Fruit fly (Drosophila melanogaster) whole organism, embryonic: ENCODE results near the gene Dcps.

Experiments
- BtbVII ChIP-seq: fragments of 200-800 bp; sonication (Bioruptor generic); optimal IDR thresholded peaks from 3 replicates; lab custom pipeline; 2017; ENCODE audit warnings: missing biosample characterization, mild to moderate bottlenecking, missing genetic modification characterization
- CG12155 ChIP-seq: fragments of 200-800 bp; sonication (Bioruptor generic); optimal IDR thresholded peaks from 3 replicates; lab custom pipeline; 2016; ENCODE audit warnings: missing biosample characterization, missing genetic modification characterization
- CG14667 ChIP-seq: fragments of 200-800 bp; sonication (Bioruptor generic); IDR thresholded peaks from 2 replicates; pipeline ENCODE4 v1.3.6; 2022; ENCODE audit warnings: missing biosample characterization, missing genetic modification characterization
- CG15479 ChIP-seq: fragments of 200-800 bp; sonication (Bioruptor generic); optimal IDR thresholded peaks from 3 replicates; lab custom pipeline; 2019; ENCODE audit warnings: missing biosample characterization, mild to moderate bottlenecking, missing genetic modification characterization, moderate library complexity
- CG16813 ChIP-seq: fragments of 200-800 bp; sonication (Bioruptor generic); IDR thresholded peaks from 3 replicates; pipeline ENCODE4 v1.3.6; 2022; ENCODE audit warnings: missing biosample characterization, missing genetic modification characterization; ENCODE audit not compliant: partially characterized antibody
- CG2129 ChIP-seq: fragments of 200-800 bp; sonication (Bioruptor generic); IDR thresholded peaks from 2 replicates; pipeline ENCODE4 v1.3.6; 2022; ENCODE audit warnings: missing biosample characterization, missing genetic modification characterization; ENCODE audit not compliant: partially characterized antibody
- CG30020 ChIP-seq: fragments of 200-800 bp; optimal IDR thresholded peaks from 2 replicates; lab custom pipeline; 2019; ENCODE audit warnings: missing biosample characterization, mild to moderate bottlenecking, missing genetic modification characterization, moderate library complexity
- CG31224 ChIP-seq: fragments of 200-800 bp; sonication (Bioruptor generic); IDR thresholded peaks from 2 replicates; pipeline ENCODE4 v1.3.6; 2022; ENCODE audit warnings: missing biosample characterization, missing genetic modification characterization
- CG34376 ChIP-seq: fragments of 200-800 bp; sonication (Bioruptor generic); optimal IDR thresholded peaks from 2 replicates; lab custom pipeline; 2018; ENCODE audit warnings: missing biosample characterization, mild to moderate bottlenecking, missing genetic modification characterization
- CG43689 ChIP-seq: fragments of 200-800 bp; sonication (Bioruptor generic); IDR thresholded peaks from 2 replicates; pipeline ENCODE4 v1.3.6; 2022; ENCODE audit warnings: missing biosample characterization, missing genetic modification characterization
- CG4424 ChIP-seq: fragments of 200-800 bp; sonication (Bioruptor generic); optimal IDR thresholded peaks from 3 replicates; lab custom pipeline; 2016; ENCODE audit warnings: missing biosample characterization, missing genetic modification characterization
- CG5180 ChIP-seq: fragments of 200-800 bp; sonication (Bioruptor generic); optimal IDR thresholded peaks from 3 replicates; lab custom pipeline; 2017; ENCODE audit warnings: missing biosample characterization, missing genetic modification characterization, mild to moderate bottlenecking, moderate library complexity, missing genetic modification reagents
- CG5245 ChIP-seq: fragments of 200-800 bp; sonication (Bioruptor generic); optimal IDR thresholded peaks from 3 replicates; lab custom pipeline; 2016; ENCODE audit warnings: missing biosample characterization, missing genetic modification characterization
- CG6683 ChIP-seq: fragments of 200-800 bp; sonication (Bioruptor generic); optimal IDR thresholded peaks from 2 replicates; lab custom pipeline; 2017; ENCODE audit warnings: missing biosample characterization, mild to moderate bottlenecking, missing genetic modification characterization, missing genetic modification reagents
- CG6854 ChIP-seq: fragments of 200-800 bp; sonication (Bioruptor generic); optimal IDR thresholded peaks from 3 replicates; lab custom pipeline; 2017; ENCODE audit warnings: missing biosample characterization, mild to moderate bottlenecking, missing genetic modification characterization
- CG8089 ChIP-seq: fragments of 200-800 bp; sonication (Bioruptor generic); optimal IDR thresholded peaks from 3 replicates; lab custom pipeline; 2016; ENCODE audit warnings: missing biosample characterization, missing genetic modification characterization
- CG9932 ChIP-seq: fragments of 200-800 bp; sonication (Bioruptor generic); IDR thresholded peaks from 2 replicates; pipeline ENCODE4 v1.3.6; 2022; ENCODE audit warnings: missing biosample characterization, missing genetic modification characterization
- CTCF ChIP-seq: fragments of 200-800 bp; sonication (Bioruptor generic); optimal IDR thresholded peaks from 2 replicates; lab custom pipeline; 2017; ENCODE audit warnings: missing biosample characterization, mild to moderate bottlenecking, missing genetic modification characterization, moderate library complexity
- CkIIα-i1 ChIP-seq: fragments of 200-800 bp; sonication (Bioruptor generic); IDR thresholded peaks from 2 replicates; pipeline ENCODE4 v1.3.6; 2022; ENCODE audit warnings: missing biosample characterization, missing genetic modification characterization
- Deaf1 ChIP-seq: fragments of 200-800 bp; optimal IDR thresholded peaks from 3 replicates; lab custom pipeline; 2019; ENCODE audit warnings: missing biosample characterization, mild to moderate bottlenecking, missing genetic modification characterization, moderate library complexity
- Fer2 ChIP-seq: fragments of 200-800 bp; sonication (Bioruptor generic); optimal IDR thresholded peaks from 2 replicates; lab custom pipeline; 2018; ENCODE audit warnings: missing biosample characterization, mild to moderate bottlenecking, missing genetic modification characterization, moderate library complexity
- Fer3 ChIP-seq: fragments of 200-800 bp; sonication (Bioruptor generic); optimal IDR thresholded peaks from 2 replicates; lab custom pipeline; 2018; ENCODE audit warnings: missing biosample characterization, mild to moderate bottlenecking, missing genetic modification characterization, moderate library complexity
- Gug ChIP-seq: fragments of 200-800 bp; sonication (Bioruptor generic); IDR thresholded peaks from 4 replicates; pipeline ENCODE4 v1.3.6; 2022; ENCODE audit warnings: missing biosample characterization, missing genetic modification characterization
- HLHmδ ChIP-seq: fragments of 200-800 bp; sonication (Bioruptor generic); optimal IDR thresholded peaks from 2 replicates; lab custom pipeline; 2018; ENCODE audit warnings: missing biosample characterization, mild to moderate bottlenecking, missing genetic modification characterization, moderate library complexity
- HmgZ ChIP-seq: fragments of 200-800 bp; sonication (Bioruptor generic); optimal IDR thresholded peaks from 2 replicates; lab custom pipeline; 2018; ENCODE audit warnings: missing biosample characterization, mild to moderate bottlenecking, missing genetic modification characterization
- Hmx ChIP-seq: fragments of 200-800 bp; sonication (Bioruptor generic); optimal IDR thresholded peaks from 2 replicates; lab custom pipeline; 2016; ENCODE audit warnings: missing biosample characterization, missing genetic modification characterization
- Kr ChIP-seq: fragments of 200-800 bp; sonication (Bioruptor generic); optimal IDR thresholded peaks from 2 replicates; lab custom pipeline; 2017; ENCODE audit warnings: missing biosample characterization, mild to moderate bottlenecking, missing genetic modification characterization
- Lim3 ChIP-seq: fragments of 200-800 bp; sonication (Bioruptor generic); IDR thresholded peaks from 2 replicates; pipeline ENCODE4 v1.3.6; 2022; ENCODE audit warnings: missing biosample characterization, missing genetic modification characterization
- PHDP ChIP-seq: fragments of 200-800 bp; sonication (Bioruptor generic); optimal IDR thresholded peaks from 3 replicates; lab custom pipeline; 2018; ENCODE audit warnings: missing biosample characterization, mild to moderate bottlenecking, missing genetic modification characterization, moderate library complexity
- Poxn ChIP-seq: fragments of 200-800 bp; sonication (Bioruptor generic); IDR thresholded peaks from 2 replicates; pipeline ENCODE4 v1.3.6; 2022; ENCODE audit warnings: missing biosample characterization, missing genetic modification characterization
- Sin3A ChIP-seq: fragments of >200 bp; optimal IDR thresholded peaks from 2 replicates; lab custom pipeline; 2018
- Sry-δ ChIP-seq: fragments of 200-800 bp; sonication (Bioruptor generic); optimal IDR thresholded peaks from 2 replicates; lab custom pipeline; 2016; ENCODE audit warnings: missing biosample characterization, missing genetic modification characterization
- ac ChIP-seq: fragments of 200-800 bp; sonication (Bioruptor generic); optimal IDR thresholded peaks from 3 replicates; lab custom pipeline; 2017; ENCODE audit warnings: missing biosample characterization, mild to moderate bottlenecking, missing genetic modification characterization
- ase ChIP-seq: fragments of 200-800 bp; sonication (Bioruptor generic); IDR thresholded peaks from 3 replicates; pipeline ENCODE4 v1.3.6; 2022; ENCODE audit warnings: missing biosample characterization, missing genetic modification characterization
- bcd ChIP-seq: fragments of 200-800 bp; sonication (Bioruptor generic); optimal IDR thresholded peaks from 2 replicates; lab custom pipeline; 2017; ENCODE audit warnings: missing biosample characterization, mild to moderate bottlenecking, missing genetic modification characterization
- bsh ChIP-seq, 2 experiments: fragments of 200-800 bp; sonication (Bioruptor generic); optimal IDR thresholded peaks; 2 replicates each; lab custom pipeline; 2017 to 2018; ENCODE audit warnings: mild to moderate bottlenecking in 2 of 2, missing biosample characterization in 2 of 2, missing genetic modification characterization in 2 of 2, moderate library complexity in 1 of 2
- caup ChIP-seq: fragments of 200-800 bp; sonication (Bioruptor generic); optimal IDR thresholded peaks from 3 replicates; lab custom pipeline; 2017; ENCODE audit warnings: missing biosample characterization, mild to moderate bottlenecking, missing genetic modification characterization, moderate library complexity; ENCODE audit not compliant: severe bottlenecking
- chinmo ChIP-seq: fragments of 200-800 bp; sonication (Bioruptor generic); IDR thresholded peaks from 4 replicates; pipeline ENCODE4 v1.3.6; 2022; ENCODE audit warnings: missing biosample characterization, missing genetic modification characterization; ENCODE audit not compliant: partially characterized antibody
- dan ChIP-seq: fragments of 200-800 bp; sonication (Bioruptor generic); IDR thresholded peaks from 2 replicates; pipeline ENCODE4 v1.3.6; 2022; ENCODE audit warnings: missing biosample characterization, missing genetic modification characterization
- dati ChIP-seq: fragments of 200-800 bp; sonication (Bioruptor generic); IDR thresholded peaks from 2 replicates; pipeline ENCODE4 v1.3.6; 2022; ENCODE audit warnings: missing biosample characterization, missing genetic modification characterization
- fd3F ChIP-seq: fragments of 200-800 bp; sonication (Bioruptor generic); optimal IDR thresholded peaks from 2 replicates; lab custom pipeline; 2018; ENCODE audit warnings: missing biosample characterization, mild to moderate bottlenecking, missing genetic modification characterization, moderate library complexity
- gsb-n ChIP-seq: fragments of 200-800 bp; sonication (Bioruptor generic); optimal IDR thresholded peaks from 3 replicates; lab custom pipeline; 2018; ENCODE audit warnings: missing biosample characterization, mild to moderate bottlenecking, missing genetic modification characterization
- inv ChIP-seq: fragments of 200-800 bp; sonication (Bioruptor generic); IDR thresholded peaks from 2 replicates; pipeline ENCODE4 v1.3.6; 2022; ENCODE audit warnings: missing biosample characterization, missing genetic modification characterization; ENCODE audit not compliant: partially characterized antibody
- p53 ChIP-seq: fragments of 200-800 bp; sonication (Bioruptor generic); optimal IDR thresholded peaks from 2 replicates; lab custom pipeline; 2016; ENCODE audit warnings: missing biosample characterization, missing genetic modification characterization
- salm ChIP-seq: fragments of 200-800 bp; sonication (Bioruptor generic); optimal IDR thresholded peaks from 2 replicates; lab custom pipeline; 2018; ENCODE audit warnings: missing biosample characterization, mild to moderate bottlenecking, missing genetic modification characterization
- sens ChIP-seq: fragments of 200-800 bp; sonication (Bioruptor generic); peaks from one replicate; lab custom pipeline; 2016; ENCODE audit warnings: missing biosample characterization, missing genetic modification characterization
- so ChIP-seq: fragments of 200-800 bp; sonication (Bioruptor generic); IDR thresholded peaks from 3 replicates; pipeline ENCODE4 v1.3.6; 2022; ENCODE audit warnings: missing biosample characterization, missing genetic modification characterization
- wdn ChIP-seq: fragments of 200-800 bp; sonication (Bioruptor generic); IDR thresholded peaks from 2 replicates; pipeline ENCODE4 v1.3.6; 2022; ENCODE audit warnings: missing biosample characterization, missing genetic modification characterization
- wek ChIP-seq: fragments of 200-800 bp; sonication (Bioruptor generic); optimal IDR thresholded peaks from 3 replicates; lab custom pipeline; 2018; ENCODE audit warnings: missing biosample characterization, mild to moderate bottlenecking, missing genetic modification characterization, moderate library complexity
- zfh1 ChIP-seq: fragments of 200-800 bp; sonication (Bioruptor generic); IDR thresholded peaks from 3 replicates; pipeline ENCODE4 v1.3.6; 2022; ENCODE audit warnings: missing biosample characterization, missing genetic modification characterization
- zfh2 ChIP-seq: fragments of 200-800 bp; sonication (Bioruptor generic); optimal IDR thresholded peaks from 2 replicates; lab custom pipeline; 2016; ENCODE audit warnings: missing biosample characterization, missing genetic modification characterization

Dcps gene

dm6 chr3R:5736305-5736869, 18.2 kb downstream of the Dcps start, which contains the start of the genes CG2100 and CG1236 (continued):
- TF ChIP-seq HmgZ (tag; lab: Kevin White, UChicago) (peak; percentile 58), CG34376 (GFP tag; lab: Kevin White, UChicago) (no peak), chinmo (GFP tag; lab: Robert Waterston, UW) (no peak), Sin3A (lab: Kevin White, UChicago) (no peak), wek (GFP tag; lab: Kevin White, UChicago) (peak; percentile 18), zfh2 (peak; percentile 30), so (GFP tag; lab: Robert Waterston, UW) (peak; percentile 73), CG6854 (peak; percentile 63), CG31224 (peak; percentile 72; the same call in 1 of the 2 replicates), CG15479 (GFP tag; lab: Kevin White, UChicago) (peak; percentile 2), CG30020 (peak; percentile 70), salm (peak; percentile 80), Deaf1 (tag; lab: Kevin White, UChicago) (peak; percentile 71), gsb-n (tag; lab: Kevin White, UChicago) (no peak), BtbVII (GFP tag; lab: Kevin White, UChicago) (peak; percentile 77), fd3F (GFP tag; lab: Kevin White, UChicago) (peak; percentile 82), Fer3 (tag; lab: Kevin White, UChicago) (peak; percentile 76), CG43689 (no peak), bsh (GFP tag; optimal IDR thresholded peaks at IDR 0.05; lab: Kevin White, UChicago) (peak; percentile 73 to 89), ase (GFP tag; lab: Robert Waterston, UW) (peak; percentile 74), Lim3 (GFP tag; lab: Robert Waterston, UW) (no peak), inv (no peak), CG8089 (GFP tag; lab: Kevin White, UChicago) (no peak), CG4424 (GFP tag; lab: Kevin White, UChicago) (peak; percentile 80), sens (GFP tag; lab: Kevin White, UChicago) (peak; percentile 80), Kr (no peak), Sry-δ (GFP tag; lab: Kevin White, UChicago) (no peak), HLHmδ (GFP tag; lab: Kevin White, UChicago) (no peak), Poxn (GFP tag; lab: Robert Waterston, UW) (no peak), CkIIα-i1 (GFP tag; lab: Robert Waterston, UW) (no peak), CG14667 (GFP tag; lab: Robert Waterston, UW) (peak; percentile 23; the same call in 1 of the 2 replicates), CG2129 (GFP tag; lab: Robert Waterston, UW) (no peak), CG5245 (GFP tag; lab: Kevin White, UChicago) (peak; percentile 61), CG5180 (GFP tag; lab: Kevin White, UChicago) (no peak), p53 (no peak), zfh1 (peak; percentile 71; the same call in 2 of the 3 replicates), ac (peak; percentile 60), CTCF (GFP tag; lab: Kevin White, UChicago) (peak; percentile 24), CG6683 (GFP tag; lab: Kevin White, UChicago) (peak; percentile 67), CG12155 (GFP tag; lab: Kevin White, UChicago) (peak; percentile 70), dati (GFP tag; lab: Robert Waterston, UW) (no peak), Hmx (GFP tag; lab: Kevin White, UChicago) (no peak), Fer2 (tag; lab: Kevin White, UChicago) (peak; percentile 61), caup (GFP tag; lab: Kevin White, UChicago) (peak; percentile 88), bcd (peak; percentile 91), PHDP (peak; percentile 88), Gug (GFP tag; lab: Robert Waterston, UW) (peak; percentile 68; the same call in 3 of the 4 replicates), CG16813 (GFP tag; lab: Robert Waterston, UW) (no peak), dan (GFP tag; lab: Robert Waterston, UW) (no peak), wdn (GFP tag; lab: Robert Waterston, UW) (no peak), CG9932 (GFP tag; lab: Robert Waterston, UW) (peak; percentile 74)
